Fruit fly (Drosophila melanogaster) whole organism, embryonic: Measurements from ENCODE around the gene Hmr.

Source experiments
- ATbp ChIP-seq: fragments of 200-800 bp; sonication (Bioruptor generic); optimal IDR thresholded peaks from 2 replicates; lab custom pipeline; 2017; ENCODE audit warnings: missing biosample characterization, mild to moderate bottlenecking, missing genetic modification characterization, missing genetic modification reagents
- Antp ChIP-seq: fragments of 200-800 bp; sonication (Bioruptor generic); optimal IDR thresholded peaks from 3 replicates; lab custom pipeline; 2016; ENCODE audit warnings: missing biosample characterization, missing genetic modification characterization
- CG11504 ChIP-seq: fragments of 200-800 bp; sonication (Bioruptor generic); optimal IDR thresholded peaks from 3 replicates; lab custom pipeline; 2019; ENCODE audit warnings: missing biosample characterization, mild to moderate bottlenecking, missing genetic modification characterization, moderate library complexity
- CG11560 ChIP-seq: fragments of 200-800 bp; sonication (Bioruptor generic); IDR thresholded peaks from 3 replicates; pipeline ENCODE4 v1.3.6; 2022; ENCODE audit warnings: missing biosample characterization, missing genetic modification characterization
- CG12236 ChIP-seq: fragments of 200-800 bp; sonication (Bioruptor generic); optimal IDR thresholded peaks from 2 replicates; lab custom pipeline; 2016; ENCODE audit warnings: missing biosample characterization, missing genetic modification characterization
- CG13287 ChIP-seq: fragments of 200-800 bp; sonication (Bioruptor generic); IDR thresholded peaks from 2 replicates; pipeline ENCODE4 v1.3.6; 2022; ENCODE audit warnings: missing biosample characterization, missing genetic modification characterization; ENCODE audit not compliant: partially characterized antibody
- CG14667 ChIP-seq: fragments of 200-800 bp; sonication (Bioruptor generic); IDR thresholded peaks from 2 replicates; pipeline ENCODE4 v1.3.6; 2022; ENCODE audit warnings: missing biosample characterization, missing genetic modification characterization
- CG14710 ChIP-seq: fragments of 200-800 bp; sonication (Bioruptor generic); optimal IDR thresholded peaks from 3 replicates; lab custom pipeline; 2019; ENCODE audit warnings: missing biosample characterization, mild to moderate bottlenecking, missing genetic modification characterization, moderate library complexity
- CG14860 ChIP-seq: fragments of 200-800 bp; sonication (Bioruptor generic); IDR thresholded peaks from 3 replicates; pipeline ENCODE4 v1.3.6; 2022; ENCODE audit warnings: missing biosample characterization, missing genetic modification characterization; ENCODE audit not compliant: partially characterized antibody
- CG15073 ChIP-seq: fragments of 200-800 bp; sonication (Bioruptor generic); optimal IDR thresholded peaks from 2 replicates; lab custom pipeline; 2016; ENCODE audit warnings: missing biosample characterization, missing genetic modification characterization
- CG15514 ChIP-seq: fragments of 200-800 bp; sonication (Bioruptor generic); optimal IDR thresholded peaks from 3 replicates; lab custom pipeline; 2017; ENCODE audit warnings: missing biosample characterization, missing genetic modification characterization, mild to moderate bottlenecking, moderate library complexity, missing genetic modification reagents
- CG1647 ChIP-seq: fragments of 200-800 bp; sonication (Bioruptor generic); optimal IDR thresholded peaks from 3 replicates; lab custom pipeline; 2016; ENCODE audit warnings: missing biosample characterization, missing genetic modification characterization
- CG17802 ChIP-seq: fragments of 200-800 bp; sonication (Bioruptor generic); optimal IDR thresholded peaks from 2 replicates; lab custom pipeline; 2018; ENCODE audit warnings: missing biosample characterization, mild to moderate bottlenecking, missing genetic modification characterization, moderate library complexity
- CG18011 ChIP-seq: fragments of 200-800 bp; sonication (Bioruptor generic); optimal IDR thresholded peaks from 2 replicates; lab custom pipeline; 2017; ENCODE audit warnings: missing biosample characterization, missing genetic modification characterization, mild to moderate bottlenecking, moderate library complexity, missing genotype
- CG2202 ChIP-seq: fragments of 200-800 bp; sonication (Bioruptor generic); optimal IDR thresholded peaks from 2 replicates; lab custom pipeline; 2018; ENCODE audit warnings: missing biosample characterization, mild to moderate bottlenecking, missing genetic modification characterization
- CG2889 ChIP-seq: fragments of 200-800 bp; sonication (Bioruptor generic); IDR thresholded peaks from 3 replicates; pipeline ENCODE4 v1.3.6; 2022; ENCODE audit warnings: missing biosample characterization, missing genetic modification characterization
- CG31365 ChIP-seq: fragments of 200-800 bp; sonication (Bioruptor generic); optimal IDR thresholded peaks from 2 replicates; lab custom pipeline; 2018; ENCODE audit warnings: missing biosample characterization, mild to moderate bottlenecking, missing genetic modification characterization
- CG6689 ChIP-seq: fragments of 200-800 bp; sonication (Bioruptor generic); IDR thresholded peaks from 2 replicates; pipeline ENCODE4 v1.3.6; 2022; ENCODE audit warnings: missing biosample characterization, missing genetic modification characterization
- CG7271 ChIP-seq: fragments of 200-800 bp; sonication (Bioruptor generic); optimal IDR thresholded peaks from 2 replicates; lab custom pipeline; 2018; ENCODE audit warnings: missing biosample characterization, mild to moderate bottlenecking, missing genetic modification characterization, moderate library complexity
- CoRest ChIP-seq: fragments of 200-800 bp; sonication (Bioruptor generic); optimal IDR thresholded peaks from 3 replicates; lab custom pipeline; 2018; ENCODE audit warnings: missing biosample characterization, mild to moderate bottlenecking, missing genetic modification characterization, moderate library complexity
- Dll ChIP-seq: fragments of 200-800 bp; sonication (Bioruptor generic); IDR thresholded peaks from 4 replicates; pipeline ENCODE4 v1.3.6; 2022; ENCODE audit warnings: missing biosample characterization, missing genetic modification characterization; ENCODE audit not compliant: partially characterized antibody
- Doc2 ChIP-seq: fragments of 200-800 bp; sonication (Bioruptor generic); IDR thresholded peaks from 2 replicates; pipeline ENCODE4 v1.3.6; 2022; ENCODE audit warnings: missing biosample characterization, missing genetic modification characterization
- Dref ChIP-seq: fragments of 200-800 bp; sonication (Bioruptor generic); IDR thresholded peaks from 2 replicates; pipeline ENCODE4 v1.3.6; 2022; ENCODE audit warnings: missing biosample characterization, missing genetic modification characterization
- HHEX ChIP-seq: fragments of 200-800 bp; sonication (Bioruptor generic); optimal IDR thresholded peaks from 3 replicates; lab custom pipeline; 2017; ENCODE audit warnings: missing biosample characterization, mild to moderate bottlenecking, missing genetic modification characterization, missing genetic modification reagents
- Med ChIP-seq: fragments of 200-800 bp; sonication (Bioruptor generic); peaks from one replicate; lab custom pipeline; 2016; ENCODE audit warnings: missing biosample characterization, missing genetic modification characterization, mild to moderate bottlenecking, inconsistent platforms, moderate library complexity
- Neu2 ChIP-seq: fragments of 200-800 bp; sonication (Bioruptor generic); optimal IDR thresholded peaks from 3 replicates; lab custom pipeline; 2016; ENCODE audit warnings: missing biosample characterization, missing genetic modification characterization, borderline replicate concordance
- Optix ChIP-seq: fragments of 200-800 bp; sonication (Bioruptor generic); IDR thresholded peaks from 3 replicates; pipeline ENCODE4 v1.3.6; 2022; ENCODE audit warnings: missing biosample characterization, missing genetic modification characterization
- Ravus ChIP-seq: fragments of 200-800 bp; sonication (Bioruptor generic); IDR thresholded peaks from 2 replicates; pipeline ENCODE4 v1.3.6; 2022; ENCODE audit warnings: missing biosample characterization, missing genetic modification characterization
- Usf ChIP-seq: fragments of 200-800 bp; sonication (Bioruptor generic); optimal IDR thresholded peaks from 2 replicates; lab custom pipeline; 2017; ENCODE audit warnings: missing genotype, missing biosample characterization, missing genetic modification characterization
- YL-1 ChIP-seq: fragments of 200-800 bp; sonication (Bioruptor generic); optimal IDR thresholded peaks from 3 replicates; lab custom pipeline; 2017; ENCODE audit warnings: missing biosample characterization, mild to moderate bottlenecking, missing genetic modification characterization
- bab2 ChIP-seq: fragments of 200-800 bp; sonication (Bioruptor generic); optimal IDR thresholded peaks from 2 replicates; lab custom pipeline; 2016; ENCODE audit warnings: missing biosample characterization, missing genetic modification characterization
- bigmax ChIP-seq: fragments of 200-800 bp; sonication (Bioruptor generic); optimal IDR thresholded peaks from 2 replicates; lab custom pipeline; 2018; ENCODE audit warnings: missing biosample characterization, mild to moderate bottlenecking, missing genetic modification characterization
- danr ChIP-seq: fragments of 200-800 bp; sonication (Bioruptor generic); IDR thresholded peaks from 2 replicates; pipeline ENCODE4 v1.3.6; 2022; ENCODE audit warnings: missing biosample characterization, missing genetic modification characterization
- dmrt11E ChIP-seq: fragments of 200-800 bp; sonication (Bioruptor generic); optimal IDR thresholded peaks from 3 replicates; lab custom pipeline; 2018; ENCODE audit warnings: missing biosample characterization, mild to moderate bottlenecking, missing genetic modification characterization, moderate library complexity
- dysf ChIP-seq: fragments of 200-800 bp; sonication (Bioruptor generic); IDR thresholded peaks from 3 replicates; pipeline ENCODE4 v1.3.6; 2022; ENCODE audit warnings: missing biosample characterization, missing genetic modification characterization
- ewg ChIP-seq: fragments of 200-800 bp; sonication (Bioruptor generic); optimal IDR thresholded peaks from 3 replicates; lab custom pipeline; 2017; ENCODE audit warnings: mild to moderate bottlenecking, missing biosample characterization, missing genetic modification reagents, missing genetic modification characterization
- fd102C ChIP-seq: fragments of 200-800 bp; sonication (Bioruptor generic); optimal IDR thresholded peaks from 2 replicates; lab custom pipeline; 2018; ENCODE audit warnings: missing biosample characterization, mild to moderate bottlenecking, missing genetic modification characterization, moderate library complexity
- fd3F ChIP-seq: fragments of 200-800 bp; sonication (Bioruptor generic); optimal IDR thresholded peaks from 2 replicates; lab custom pipeline; 2018; ENCODE audit warnings: missing biosample characterization, mild to moderate bottlenecking, missing genetic modification characterization, moderate library complexity
- gfzf ChIP-seq: fragments of 200-800 bp; sonication (Bioruptor generic); optimal IDR thresholded peaks from 2 replicates; lab custom pipeline; 2016; ENCODE audit warnings: missing biosample characterization, mild to moderate bottlenecking, missing genetic modification characterization, moderate library complexity
- lab ChIP-seq: fragments of 200-800 bp; sonication (Bioruptor generic); optimal IDR thresholded peaks from 3 replicates; lab custom pipeline; 2017; ENCODE audit warnings: missing biosample characterization, missing genetic modification characterization, mild to moderate bottlenecking, moderate library complexity, missing genetic modification reagents
- nom ChIP-seq: fragments of 200-800 bp; sonication (Bioruptor generic); optimal IDR thresholded peaks from 2 replicates; lab custom pipeline; 2017; ENCODE audit warnings: missing biosample characterization, missing genetic modification characterization, mild to moderate bottlenecking, moderate library complexity, missing genetic modification reagents
- phol ChIP-seq: fragments of 200-800 bp; sonication (Bioruptor generic); optimal IDR thresholded peaks from 3 replicates; lab custom pipeline; 2018; ENCODE audit warnings: missing biosample characterization, mild to moderate bottlenecking, missing genetic modification characterization, moderate library complexity
- prd ChIP-seq, 3 experiments: fragments of >200 bp in 2 of 3; fragments of 200-800 bp in 1 of 3; sonication (Bioruptor generic) in 1 of 3; optimal IDR thresholded peaks in 2 of 3; IDR thresholded peaks in 1 of 3; 2 replicates in 2 of 3; 3 replicates in 1 of 3; pipeline versions ENCODE4 v1.3.6 to Lab custom; 2017 to 2022; ENCODE audit warnings: missing biosample characterization in 1 of 3, missing genetic modification characterization in 1 of 3
- sd ChIP-seq: fragments of 200-800 bp; sonication (Bioruptor generic); optimal IDR thresholded peaks from 3 replicates; lab custom pipeline; 2018; ENCODE audit warnings: missing biosample characterization, mild to moderate bottlenecking, missing genetic modification characterization, moderate library complexity
- sisA ChIP-seq: fragments of 200-800 bp; sonication (Bioruptor generic); IDR thresholded peaks from 2 replicates; pipeline ENCODE4 v1.3.6; 2022; ENCODE audit warnings: missing biosample characterization, missing genetic modification characterization
- slbo ChIP-seq: fragments of 200-800 bp; sonication (Bioruptor generic); IDR thresholded peaks from 2 replicates; pipeline ENCODE4 v1.3.6; 2022; ENCODE audit warnings: missing biosample characterization, missing genetic modification characterization
- stc ChIP-seq: fragments of 200-800 bp; sonication (Bioruptor generic); IDR thresholded peaks from 2 replicates; pipeline ENCODE4 v1.3.6; 2022; ENCODE audit warnings: missing biosample characterization, missing genetic modification characterization
- stwl ChIP-seq: fragments of 200-800 bp; sonication (Bioruptor generic); optimal IDR thresholded peaks from 3 replicates; lab custom pipeline; 2018; ENCODE audit warnings: missing biosample characterization, mild to moderate bottlenecking, missing genetic modification characterization, moderate library complexity
- tup ChIP-seq: fragments of 200-800 bp; sonication (Bioruptor generic); optimal IDR thresholded peaks from 2 replicates; lab custom pipeline; 2016; ENCODE audit warnings: missing biosample characterization, mild to moderate bottlenecking, missing genetic modification characterization, moderate library complexity
- unc-4 ChIP-seq: fragments of 200-800 bp; sonication (Bioruptor generic); IDR thresholded peaks from 2 replicates; pipeline ENCODE4 v1.3.6; 2022; ENCODE audit warnings: missing biosample characterization, missing genetic modification characterization; ENCODE audit not compliant: partially characterized antibody

Gene Hmr

DNA sequence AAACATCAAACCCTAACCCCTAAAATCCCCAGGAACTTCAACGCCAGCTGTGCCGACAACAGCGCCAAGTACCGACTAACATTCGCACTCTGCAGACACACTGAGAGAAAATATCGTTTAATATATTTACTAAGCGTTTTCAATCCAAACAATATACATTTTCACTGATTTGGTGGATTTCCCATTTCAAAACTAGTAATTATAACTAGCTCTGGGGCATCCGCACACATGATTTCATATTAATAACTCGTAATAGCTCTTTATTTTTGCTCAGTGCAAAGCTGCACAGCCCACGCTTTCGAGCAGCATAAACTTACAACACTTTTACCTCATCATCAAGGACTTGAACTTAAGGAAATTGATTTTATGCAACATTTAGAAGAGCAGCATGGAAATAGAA lies 31.5 kb downstream of the Hmr start (continued):
- TF ChIP-seq bab2 (GFP tag; lab: Kevin White, UChicago) (no peak), CG1647 (GFP tag; lab: Kevin White, UChicago) (no peak), CG2889 (GFP tag; lab: Robert Waterston, UW) (no peak), ewg (GFP tag; lab: Kevin White, UChicago) (no peak), CG12236 (GFP tag; lab: Kevin White, UChicago) (no peak), CG13287 (GFP tag; lab: Robert Waterston, UW) (no peak), Optix (GFP tag; lab: Robert Waterston, UW) (no peak), CG14667 (GFP tag; lab: Robert Waterston, UW) (no peak), Doc2 (GFP tag; lab: Robert Waterston, UW) (no peak), unc-4 (no peak), HHEX (GFP tag; lab: Kevin White, UChicago) (no peak), CG18011 (GFP tag; lab: Kevin White, UChicago) (no peak), dmrt11E (tag; lab: Kevin White, UChicago) (no peak), Ravus (GFP tag; lab: Robert Waterston, UW) (no peak), phol (peak; percentile 7), fd3F (GFP tag; lab: Kevin White, UChicago) (no peak), Dref (GFP tag; lab: Robert Waterston, UW) (no peak), CoRest (no peak), CG31365 (tag; lab: Kevin White, UChicago) (no peak), CG17802 (tag; lab: Kevin White, UChicago) (no peak), fd102C (GFP tag; lab: Kevin White, UChicago) (no peak), gfzf (GFP tag; lab: Kevin White, UChicago) (no peak), bigmax (GFP tag; lab: Kevin White, UChicago) (no peak), Antp (GFP tag; lab: Kevin White, UChicago) (no peak), dysf (GFP tag; lab: Robert Waterston, UW) (peak; percentile 64), YL-1 (GFP tag; lab: Kevin White, UChicago) (no peak), Neu2 (no peak), CG2202 (tag; lab: Kevin White, UChicago) (no peak), CG15073 (GFP tag; lab: Kevin White, UChicago) (no peak), stc (GFP tag; lab: Robert Waterston, UW) (no peak), sisA (GFP tag; lab: Robert Waterston, UW) (0 out of 2 replicates have a peak, but pooled peaks have one; percentile 32), Med (peak; percentile 74), CG15514 (GFP tag; lab: Kevin White, UChicago) (peak; percentile 13), slbo (peak; percentile 47), stwl (tag; lab: Kevin White, UChicago) (no peak), CG11504 (tag; lab: Kevin White, UChicago) (peak; percentile 51), CG14710 (tag; lab: Kevin White, UChicago) (no peak), Dll (GFP tag; lab: Robert Waterston, UW) (no peak), danr (no peak), prd (optimal IDR thresholded peaks at IDR 0.05; lab: Kevin White, UChicago) (no peak), prd (GFP tag; IDR thresholded peaks at IDR 0.05; lab: Robert Waterston, UW) (peak; percentile 57), sd (tag; lab: Kevin White, UChicago) (no peak), nom (no peak), CG11560 (no peak), Usf (no peak), lab (GFP tag; lab: Kevin White, UChicago) (peak; percentile 41), CG7271 (tag; lab: Kevin White, UChicago) (no peak), tup (no peak), ATbp (GFP tag; lab: Kevin White, UChicago) (no peak), CG6689 (GFP tag; lab: Robert Waterston, UW) (peak; percentile 16; the same call in 1 of the 2 replicates), CG14860 (GFP tag; lab: Robert Waterston, UW) (no peak)
